Worm (Caenorhabditis elegans): ENCODE data around the gene slc-17.2.
A peak's percentile ranks its signal among the peaks of the same experiment; 100 is the strongest.

Gene slc-17.2

ce11 chrIII:9393114-9393780 lies 3.3 kb upstream of the slc-17.2 start, which contains the start of the genes gpr-2 and rgr-1:
TSS of gene gpr-2 (minus strand) at chrIII:9393164.
TSS of gene rgr-1 (plus strand) at chrIII:9393730.
- TF ChIP-seq hsf-1 (GFP tag; IDR thresholded peaks at IDR 0.05) (peak; percentile 90), F55B11.4 (tag; optimal IDR thresholded peaks at IDR 0.05; ENCODE audit: borderline replicate concordance, insufficient read depth) (no peak), ZK185.1 (tag; optimal IDR thresholded peaks at IDR 0.05; ENCODE audit: poor library complexity, severe bottlenecking) (no peak), Y53F4B.3 (GFP tag; IDR thresholded peaks at IDR 0.05) (no peak), unc-130 (GFP tag; optimal IDR thresholded peaks at IDR 0.05) (peak; percentile 82), mxl-1 (tag; optimal IDR thresholded peaks at IDR 0.05) (no peak), let-607 (tag; optimal IDR thresholded peaks at IDR 0.05) (no peak), nhr-27 (tag; optimal IDR thresholded peaks at IDR 0.05) (no peak), lin-26 (GFP tag; IDR thresholded peaks at IDR 0.05) (no peak), ztf-28 (GFP tag; IDR thresholded peaks at IDR 0.05) (no peak), ceh-91 (GFP tag; IDR thresholded peaks at IDR 0.05) (peak; percentile 95), mes-4 (tag; optimal IDR thresholded peaks at IDR 0.05) (no peak), lir-1 (GFP tag; conservative IDR thresholded peaks at IDR 0.05) (peak; percentile 40; the same call in 1 of the 2 replicates), ztf-3 (GFP tag; optimal IDR thresholded peaks at IDR 0.05) (no peak), nhr-179 (tag; optimal IDR thresholded peaks at IDR 0.05) (no peak), sptf-2 (GFP tag; optimal IDR thresholded peaks at IDR 0.05) (no peak), nhr-120 (GFP tag; IDR thresholded peaks at IDR 0.05) (no peak), Y67H2A.10 (GFP tag; conservative IDR thresholded peaks at IDR 0.05) (0 out of 2 replicates have a peak, but pooled peaks have one; percentile 37), lsy-27 (tag; optimal IDR thresholded peaks at IDR 0.05; ENCODE audit: borderline replicate concordance, insufficient read depth) (no peak), snpc-1.1 (tag; optimal IDR thresholded peaks at IDR 0.05; ENCODE audit: insufficient read depth) (peak; percentile 80), F39B2.1 (GFP tag; IDR thresholded peaks at IDR 0.05) (no peak), T26A5.8 (tag; optimal IDR thresholded peaks at IDR 0.05) (no peak), somi-1 (GFP tag; optimal IDR thresholded peaks at IDR 0.05) (no peak), B0019.2 (GFP tag; conservative IDR thresholded peaks at IDR 0.05) (peak; percentile 79), ztf-6 (GFP tag; IDR thresholded peaks at IDR 0.05) (no peak), snpc-4 (GFP tag; optimal IDR thresholded peaks at IDR 0.05) (no peak), snpc-4 (tag; optimal IDR thresholded peaks at IDR 0.05) (peak in 3 of 4 experiments; percentile 13 to 64 (median 40)), lin-40 (tag; optimal IDR thresholded peaks at IDR 0.05) (no peak), rpc-1 (optimal IDR thresholded peaks at IDR 0.05) (no peak), rpc-1 (tag; optimal IDR thresholded peaks at IDR 0.05) (no peak), mel-28 (tag; optimal IDR thresholded peaks at IDR 0.05; ENCODE audit: borderline replicate concordance) (no peak), tbp1 (GFP tag; optimal IDR thresholded peaks at IDR 0.05) (peak; percentile 58), hmg-1.2 (GFP tag; IDR thresholded peaks at IDR 0.05) (peak; percentile 60), ztf-25 (GFP tag; IDR thresholded peaks at IDR 0.05) (no peak), cebp-1 (GFP tag; IDR thresholded peaks at IDR 0.05) (no peak), cebp-1 (tag; optimal IDR thresholded peaks at IDR 0.05) (no peak), die-1 (tag; optimal IDR thresholded peaks at IDR 0.05) (no peak), athp-1 (tag; optimal IDR thresholded peaks at IDR 0.05) (no peak), F10E7.11 (tag; optimal IDR thresholded peaks at IDR 0.05) (no peak), mcd-1 (GFP tag; IDR thresholded peaks at IDR 0.05) (peak; percentile 80), let-526 (GFP tag; IDR thresholded peaks at IDR 0.05) (no peak), rcor-1 (GFP tag; IDR thresholded peaks at IDR 0.05) (peak; percentile 82), K12H6.12 (tag; optimal IDR thresholded peaks at IDR 0.05) (no peak), xnd-1 (tag; optimal IDR thresholded peaks at IDR 0.05) (peak; percentile 91), unc-62 (GFP tag; optimal IDR thresholded peaks at IDR 0.05) (no peak), D2030.7 (GFP tag; IDR thresholded peaks at IDR 0.05) (peak; percentile 89), Y53G8AR.9 (GFP tag; conservative IDR thresholded peaks at IDR 0.05) (peak; percentile 36; the same call in 1 of the 2 replicates), pha-4 (tag; optimal IDR thresholded peaks at IDR 0.05) (no peak)

Measured in whole organism, young adult.